Worm (Caenorhabditis elegans): ENCODE data around the gene ctsa-3.2.

The ctsa-3.2 gene

ce11 chrII:9850945-9851344 is 24.0 kb upstream of the ctsa-3.2 start, which contains the start of gene ZK938.10:
TSS of gene ZK938.10 (minus strand) at chrII:9851045.
- no peak for TF ChIP-seq ces-1 (GFP tag; optimal IDR thresholded peaks at IDR 0.05)
- no peak for TF ChIP-seq egl-27 (tag; optimal IDR thresholded peaks at IDR 0.05)
- TF ChIP-seq pqm-1 (tag; optimal IDR thresholded peaks at IDR 0.05) = no peak
- TF ChIP-seq mep-1 (tag; optimal IDR thresholded peaks at IDR 0.05) = no peak
- no peak for TF ChIP-seq spr-1 (tag; optimal IDR thresholded peaks at IDR 0.05)
- no peak for TF ChIP-seq ceh-82 (tag; optimal IDR thresholded peaks at IDR 0.05)
- TF ChIP-seq zag-1 (tag; optimal IDR thresholded peaks at IDR 0.05) = no peak
- no peak for TF ChIP-seq F37D6.2 (tag; optimal IDR thresholded peaks at IDR 0.05)
- TF ChIP-seq cey-2 (tag; optimal IDR thresholded peaks at IDR 0.05; ENCODE audit: borderline replicate concordance, insufficient read depth) = no peak
- TF ChIP-seq Y48G9A.11 (GFP tag; IDR thresholded peaks at IDR 0.05) = no peak
- no peak for TF ChIP-seq daf-16 (GFP tag; optimal IDR thresholded peaks at IDR 0.05)
- no peak for TF ChIP-seq daf-16 (tag; optimal IDR thresholded peaks at IDR 0.05)
- TF ChIP-seq lin-29 (GFP tag; IDR thresholded peaks at IDR 0.05) = no peak
- TF ChIP-seq nhr-28 (tag; optimal IDR thresholded peaks at IDR 0.05) = no peak

- TF ChIP-seq aly-2 (tag; optimal IDR thresholded peaks at IDR 0.05) (no peak), ceh-82 (tag; optimal IDR thresholded peaks at IDR 0.05) (no peak), ama-1 (optimal IDR thresholded peaks at IDR 0.05) (no peak), gei-8 (GFP tag; optimal IDR thresholded peaks at IDR 0.05) (no peak), daf-19 (GFP tag; conservative IDR thresholded peaks at IDR 0.05) (no peak), dve-1 (tag; optimal IDR thresholded peaks at IDR 0.05; ENCODE audit: insufficient read depth) (no peak), arid-1 (GFP tag; conservative IDR thresholded peaks at IDR 0.05) (no peak), duxl-1 (tag; optimal IDR thresholded peaks at IDR 0.05; ENCODE audit: poor library complexity) (no peak), skn-1 (tag; optimal IDR thresholded peaks at IDR 0.05) (no peak), ZK337.2 (GFP tag; IDR thresholded peaks at IDR 0.05) (no peak), dmd-9 (GFP tag; IDR thresholded peaks at IDR 0.05) (no peak), nhr-102 (tag; optimal IDR thresholded peaks at IDR 0.05) (no peak), fkh-10 (GFP tag; optimal IDR thresholded peaks at IDR 0.05) (no peak), F26F4.8 (GFP tag; conservative IDR thresholded peaks at IDR 0.05) (no peak), hif-1 (tag; optimal IDR thresholded peaks at IDR 0.05) (no peak), Y48G9A.11 (GFP tag; IDR thresholded peaks at IDR 0.05) (no peak), saeg-2 (GFP tag; IDR thresholded peaks at IDR 0.05) (no peak)
Measured at ce11 chrII:9855620-9856019, 19.4 kb upstream of the ctsa-3.2 start, which contains the start of gene chil-4. TSS of gene chil-4 (minus strand) at chrII:9855720.

ce11 chrII:9857791-9858190 is 17.2 kb upstream of the ctsa-3.2 start, which contains the start of gene chil-6:
TSS of gene chil-6 (minus strand) at chrII:9857891.
- TF ChIP-seq lin-38 (GFP tag; IDR thresholded peaks at IDR 0.05) (no peak), Y75B8A.6 (GFP tag; IDR thresholded peaks at IDR 0.05) (no peak), ces-1 (GFP tag; optimal IDR thresholded peaks at IDR 0.05) (no peak), nhr-111 (GFP tag; optimal IDR thresholded peaks at IDR 0.05) (no peak), pqm-1 (tag; optimal IDR thresholded peaks at IDR 0.05) (no peak), F37D6.2 (tag; optimal IDR thresholded peaks at IDR 0.05) (no peak), nhr-41 (GFP tag; IDR thresholded peaks at IDR 0.05) (no peak)

- TF ChIP-seq fkh-10 (GFP tag; optimal IDR thresholded peaks at IDR 0.05) = no peak
- TF ChIP-seq Y105C5A.15 (GFP tag; IDR thresholded peaks at IDR 0.05) = no peak
- no peak for TF ChIP-seq unc-62 (GFP tag; optimal IDR thresholded peaks at IDR 0.05 in 1 of 2)
- no peak for TF ChIP-seq unc-62 (tag; optimal IDR thresholded peaks at IDR 0.05)
- no peak for TF ChIP-seq ctbp-1 (GFP tag; IDR thresholded peaks at IDR 0.05)
- no peak for TF ChIP-seq T20F7.1 (GFP tag; optimal IDR thresholded peaks at IDR 0.05)
- no peak for TF ChIP-seq daf-16 (GFP tag; optimal IDR thresholded peaks at IDR 0.05)
- TF ChIP-seq daf-16 (tag; optimal IDR thresholded peaks at IDR 0.05) = no peak
Measured at ce11 chrII:9859575-9859974, 15.4 kb upstream of the ctsa-3.2 start, which contains the start of gene chil-5. TSS of gene chil-5 (minus strand) at chrII:9859675.
